Worm (Caenorhabditis elegans): ENCODE data around the gene clp-7.

ce11 chrIV:1443997-1444678 is 1.6 kb downstream of the clp-7 start:
- TF ChIP-seq him-1 (tag; optimal IDR thresholded peaks at IDR 0.05) (no peak), dao-5 (tag; optimal IDR thresholded peaks at IDR 0.05) (no peak)

Measured in whole organism, L4/young adult.